Fruit fly (Drosophila melanogaster) whole organism: ENCODE results near the gene CG42594.

ENCODE experiments used
- CG8478 ChIP-seq: fragments of >200 bp; optimal IDR thresholded peaks from 2 replicates; lab custom pipeline; 2018; ENCODE audit warnings: inconsistent platforms
- EcR ChIP-seq, 2 experiments: fragments of >200 bp; optimal IDR thresholded peaks; 2 replicates each; lab custom pipeline; 2017; ENCODE audit warnings: missing biosample characterization in 2 of 2, missing genetic modification characterization in 2 of 2, missing genetic modification reagents in 2 of 2
- pan ChIP-seq: fragments of >200 bp; optimal IDR thresholded peaks from 2 replicates; lab custom pipeline; 2017
- psq ChIP-seq: fragments of >200 bp; optimal IDR thresholded peaks from 2 replicates; lab custom pipeline; 2017
- usp ChIP-seq: fragments of >200 bp; optimal IDR thresholded peaks from 2 replicates; lab custom pipeline; 2017; ENCODE audit warnings: missing biosample characterization, missing genetic modification characterization, mixed read lengths

DNA sequence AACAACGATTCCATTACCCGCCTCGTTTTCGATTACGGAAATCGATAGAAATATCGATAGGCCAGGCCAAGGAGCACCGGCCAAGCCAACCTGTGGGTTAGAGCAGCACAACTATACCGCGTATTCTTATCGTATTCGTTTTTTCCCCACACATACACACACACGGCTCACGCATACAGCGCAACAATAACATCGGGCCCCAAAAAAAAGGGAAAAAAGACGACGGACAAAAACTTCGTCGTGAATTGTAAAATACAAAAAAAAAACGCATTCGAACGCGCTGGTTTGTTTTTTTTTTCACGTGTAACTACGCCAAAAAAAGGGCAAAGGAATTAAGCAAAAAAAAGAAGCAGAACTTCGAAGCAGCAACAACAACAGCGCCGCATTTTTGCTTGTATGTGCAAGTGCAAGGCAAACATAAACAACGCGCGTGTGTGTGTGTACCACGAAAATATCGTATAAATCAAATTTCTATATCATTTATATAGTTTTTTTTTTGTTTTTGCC, 68.3 kb downstream of the CG42594 start, which contains the start of gene CG32772:
- no peak for TF ChIP-seq psq
- peak; percentile 58 for TF ChIP-seq CG8478 (lab: Kevin White, UChicago)
- no peak for TF ChIP-seq pan (lab: Kevin White, UChicago)
- TF ChIP-seq usp (GFP tag; lab: Kevin White, UChicago): no peak
- no peak for TF ChIP-seq EcR (GFP tag; optimal IDR thresholded peaks at IDR 0.05; lab: Kevin White, UChicago)
